Fruit fly (Drosophila melanogaster): Measurements from ENCODE around the gene Gale.

DNA sequence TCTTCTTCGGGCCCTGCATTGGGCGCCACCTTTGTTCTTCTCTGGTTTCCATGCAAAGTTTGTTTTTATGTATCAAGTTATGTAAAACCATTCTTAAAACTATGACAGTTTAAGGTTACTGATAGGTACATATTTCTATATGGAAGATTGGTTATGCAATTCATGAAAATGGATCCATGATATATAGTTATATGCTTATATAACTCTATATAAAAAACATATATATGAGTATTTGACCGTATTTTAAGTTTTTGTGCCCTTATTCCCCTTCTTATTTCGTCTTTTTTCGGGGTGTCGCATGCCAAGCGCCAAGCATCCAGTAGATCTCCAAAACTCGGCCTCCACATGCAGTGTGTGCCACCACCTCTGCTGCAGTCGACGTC is 32.3 kb upstream of the Gale start:
- no peak for TF ChIP-seq psq (optimal IDR thresholded peaks at IDR 0.05)
- TF ChIP-seq insv (optimal IDR thresholded peaks at IDR 0.05) = no peak
- no peak for TF ChIP-seq h (optimal IDR thresholded peaks at IDR 0.05)
- TF ChIP-seq Myc (optimal IDR thresholded peaks at IDR 0.05) = no peak
- no peak for TF ChIP-seq Sin3A (optimal IDR thresholded peaks at IDR 0.05)
- no peak for TF ChIP-seq ttk (optimal IDR thresholded peaks at IDR 0.05)

Measured in Kc167 (cell line).